Worm (Caenorhabditis elegans) whole organism, early embryonic: ENCODE measurements around the gene R11G11.16.

Source experiments
- B0310.2 ChIP-seq: sonication (generic microtip); optimal IDR thresholded peaks from 2 replicates; lab custom pipeline; 2016; ENCODE audit warnings: mild to moderate bottlenecking, missing genetic modification characterization, missing compliant biosample characterization
- F13C5.2 ChIP-seq: sonication (generic microtip); optimal IDR thresholded peaks from 2 replicates; lab custom pipeline; 2017; ENCODE audit warnings: mild to moderate bottlenecking, missing genetic modification characterization, inconsistent platforms, missing compliant biosample characterization
- aly-1 ChIP-seq: sonication (generic microtip); optimal IDR thresholded peaks from 2 replicates; lab custom pipeline; 2016; ENCODE audit warnings: missing genetic modification characterization, missing compliant biosample characterization
- ama-1 ChIP-seq: fragments of 150-350 bp; optimal IDR thresholded peaks from 2 replicates; lab custom pipeline; 2014
- ceh-36 ChIP-seq: sonication (generic microtip); optimal IDR thresholded peaks from 2 replicates; lab custom pipeline; 2016; ENCODE audit warnings: missing genetic modification characterization, inconsistent platforms, missing compliant biosample characterization
- ets-7 ChIP-seq: sonication (generic microtip); optimal IDR thresholded peaks from 2 replicates; lab custom pipeline; 2016; ENCODE audit warnings: missing genotype, missing genetic modification characterization, missing compliant biosample characterization
- tbx-11 ChIP-seq: fragments of 200-800 bp; sonication (Bioruptor generic); IDR thresholded peaks from 2 replicates; pipeline ENCODE4 v1.3.6; 2022; ENCODE audit warnings: missing genetic modification characterization, missing compliant biosample characterization

- TF ChIP-seq ama-1 (lab: Kevin White, UChicago), result no peak
- TF ChIP-seq F13C5.2 (tag; lab: Kevin White, UChicago), result no peak
- TF ChIP-seq aly-1 (tag; lab: Kevin White, UChicago), result no peak
- TF ChIP-seq tbx-11 (GFP tag; lab: Robert Waterston, UW), result no peak
- TF ChIP-seq ets-7 (tag; lab: Kevin White, UChicago), result no peak
- TF ChIP-seq B0310.2 (tag; lab: Kevin White, UChicago), result no peak
- TF ChIP-seq ceh-36 (tag; lab: Kevin White, UChicago), result no peak
These were observed 38.3 kb downstream of the R11G11.16 start, which contains the start of gene nhr-211 for ce11 chrV:486684-487083.
